Fruit fly (Drosophila melanogaster) whole organism: ENCODE results near the gene CG15212.

Experiments
- CG8478 ChIP-seq: fragments of >200 bp; optimal IDR thresholded peaks from 2 replicates; lab custom pipeline; 2018; ENCODE audit warnings: inconsistent platforms
- Dll ChIP-seq: fragments of >200 bp; optimal IDR thresholded peaks from 2 replicates; lab custom pipeline; 2017
- EcR ChIP-seq, 2 experiments: fragments of >200 bp; optimal IDR thresholded peaks; 2 replicates each; lab custom pipeline; 2017; ENCODE audit warnings: missing biosample characterization in 2 of 2, missing genetic modification characterization in 2 of 2, missing genetic modification reagents in 2 of 2
- pan ChIP-seq: fragments of >200 bp; optimal IDR thresholded peaks from 2 replicates; lab custom pipeline; 2017
- psq ChIP-seq: fragments of >200 bp; optimal IDR thresholded peaks from 2 replicates; lab custom pipeline; 2017
- usp ChIP-seq: fragments of >200 bp; optimal IDR thresholded peaks from 2 replicates; lab custom pipeline; 2017; ENCODE audit warnings: missing biosample characterization, missing genetic modification characterization, mixed read lengths

Gene CG15212

DNA sequence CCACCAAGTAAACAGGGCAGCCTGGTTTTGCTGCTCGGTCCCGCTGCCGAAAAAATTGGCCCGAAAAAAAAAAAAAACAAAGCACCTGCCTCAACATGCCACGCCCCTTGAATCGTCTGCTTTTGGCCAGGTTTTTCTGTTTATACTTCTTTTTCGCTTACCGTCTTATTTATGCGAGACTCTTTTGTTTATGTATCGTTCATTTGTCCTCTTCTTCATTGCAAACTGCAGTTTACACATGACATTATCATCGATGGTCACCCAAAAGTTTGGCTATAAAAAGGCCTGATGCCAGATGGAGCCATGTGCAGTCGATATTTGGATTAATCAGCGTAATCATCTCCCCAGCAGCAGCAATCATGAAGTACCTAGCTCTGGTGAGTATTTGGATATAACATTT is at the start of gene CG15212:
TSS of gene CG15212 (plus strand) at position 301 of the 400 bp plus-strand sequence.
- TF ChIP-seq pan (lab: Kevin White, UChicago) (no peak), usp (GFP tag; lab: Kevin White, UChicago) (no peak), psq (no peak), EcR (GFP tag; optimal IDR thresholded peaks at IDR 0.05; lab: Kevin White, UChicago) (no peak), Dll (lab: Kevin White, UChicago) (no peak), CG8478 (lab: Kevin White, UChicago) (no peak)

- no peak for TF ChIP-seq CG8478 (lab: Kevin White, UChicago)
- no peak for TF ChIP-seq Dll (lab: Kevin White, UChicago)
- TF ChIP-seq EcR (GFP tag; optimal IDR thresholded peaks at IDR 0.05; lab: Kevin White, UChicago): no peak
- TF ChIP-seq usp (GFP tag; lab: Kevin White, UChicago): no peak
- no peak for TF ChIP-seq pan (lab: Kevin White, UChicago)
- no peak for TF ChIP-seq psq
These were observed 34.7 kb upstream of the CG15212 start for dm6 chr3L:5096674-5097073.

- no peak for TF ChIP-seq psq
- no peak for TF ChIP-seq usp (GFP tag; lab: Kevin White, UChicago)
- TF ChIP-seq pan (lab: Kevin White, UChicago): no peak
- TF ChIP-seq Dll (lab: Kevin White, UChicago): no peak
- TF ChIP-seq EcR (GFP tag; optimal IDR thresholded peaks at IDR 0.05; lab: Kevin White, UChicago): no peak
- no peak for TF ChIP-seq CG8478 (lab: Kevin White, UChicago)
These were observed 29.3 kb upstream of the CG15212 start for dm6 chr3L:5102050-5102449.

dm6 chr3L:5125202-5125601 is 6.1 kb upstream of the CG15212 start:
- TF ChIP-seq psq (no peak), usp (GFP tag; lab: Kevin White, UChicago) (no peak), EcR (GFP tag; optimal IDR thresholded peaks at IDR 0.05; lab: Kevin White, UChicago) (no peak), pan (lab: Kevin White, UChicago) (no peak), Dll (lab: Kevin White, UChicago) (no peak), CG8478 (lab: Kevin White, UChicago) (no peak)

- TF ChIP-seq EcR (GFP tag; optimal IDR thresholded peaks at IDR 0.05; lab: Kevin White, UChicago): no peak
- no peak for TF ChIP-seq usp (GFP tag; lab: Kevin White, UChicago)
- TF ChIP-seq Dll (lab: Kevin White, UChicago): no peak
- no peak for TF ChIP-seq pan (lab: Kevin White, UChicago)
- TF ChIP-seq CG8478 (lab: Kevin White, UChicago): no peak
- no peak for TF ChIP-seq psq
These were observed 3.7 kb upstream of the CG15212 start for dm6 chr3L:5127609-5128008.

dm6 chr3L:5128214-5128613 is 3.1 kb upstream of the CG15212 start:
- no peak for TF ChIP-seq Dll (lab: Kevin White, UChicago)
- no peak for TF ChIP-seq pan (lab: Kevin White, UChicago)
- no peak for TF ChIP-seq CG8478 (lab: Kevin White, UChicago)
- no peak for TF ChIP-seq EcR (GFP tag; optimal IDR thresholded peaks at IDR 0.05; lab: Kevin White, UChicago)
- TF ChIP-seq usp (GFP tag; lab: Kevin White, UChicago): no peak
- no peak for TF ChIP-seq psq

- TF ChIP-seq usp (GFP tag; lab: Kevin White, UChicago): no peak
- TF ChIP-seq EcR (GFP tag; optimal IDR thresholded peaks at IDR 0.05; lab: Kevin White, UChicago): no peak
- TF ChIP-seq psq: no peak
- no peak for TF ChIP-seq Dll (lab: Kevin White, UChicago)
- TF ChIP-seq CG8478 (lab: Kevin White, UChicago): no peak
- TF ChIP-seq pan (lab: Kevin White, UChicago): no peak
These were observed 2.1 kb upstream of the CG15212 start, which contains the start of gene CG4597 for dm6 chr3L:5129199-5129598. CG4597 (plus strand) TSS chr3L:5129499.

DNA sequence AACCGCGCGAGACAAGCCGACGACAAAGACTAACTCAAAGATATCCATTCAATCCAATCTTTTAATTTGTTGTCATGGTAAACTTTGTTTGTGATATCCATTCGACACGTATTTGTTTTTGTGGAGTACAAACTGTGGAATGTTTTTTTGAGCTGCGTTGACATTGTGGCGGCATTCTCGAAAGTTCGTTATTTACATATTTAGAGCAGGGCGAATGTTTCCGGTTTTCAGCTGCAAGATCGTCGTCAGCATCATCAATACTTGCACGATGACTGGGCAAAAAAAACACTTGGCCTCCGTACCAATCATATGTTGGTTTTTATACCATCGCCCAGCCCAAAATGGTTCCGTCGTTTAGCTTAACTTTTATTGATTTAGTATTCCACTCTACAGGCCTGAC is 837 bp upstream of the CG15212 start:
- no peak for TF ChIP-seq pan (lab: Kevin White, UChicago)

DNA sequence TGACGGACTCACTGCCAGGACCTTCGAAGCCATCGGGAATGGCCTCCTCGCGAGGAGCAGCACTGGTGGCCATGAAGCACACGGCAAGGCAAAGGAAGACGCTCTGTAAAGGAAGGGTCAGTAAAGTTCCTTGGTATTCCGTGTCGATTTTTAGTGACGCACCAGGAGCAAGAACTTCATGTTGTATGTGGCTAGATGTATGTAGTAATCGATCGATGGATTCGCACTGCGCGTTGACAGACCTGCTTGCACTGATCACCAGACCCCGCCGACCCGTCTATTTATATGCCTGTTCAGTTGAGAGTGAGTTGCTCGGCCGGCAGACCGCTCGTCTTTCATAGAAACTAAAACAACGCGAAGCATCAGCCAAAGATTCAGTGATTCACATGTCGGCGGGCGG is 1.6 kb downstream of the CG15212 start, which contains the start of gene CG15213:
TSS of gene CG15213 (minus strand) at position 255 of the 400 bp plus-strand sequence.
- TF ChIP-seq EcR (GFP tag; optimal IDR thresholded peaks at IDR 0.05; lab: Kevin White, UChicago): no peak
- no peak for TF ChIP-seq usp (GFP tag; lab: Kevin White, UChicago)
- no peak for TF ChIP-seq pan (lab: Kevin White, UChicago)
- TF ChIP-seq psq: no peak
- no peak for TF ChIP-seq CG8478 (lab: Kevin White, UChicago)
- no peak for TF ChIP-seq Dll (lab: Kevin White, UChicago)

dm6 chr3L:5133704-5134430 is 2.5 kb downstream of the CG15212 start, which contains the start of gene Yod1:
Yod1 (plus strand) TSS chr3L:5133871.
- TF ChIP-seq pan (lab: Kevin White, UChicago): no peak
- no peak for TF ChIP-seq psq
- TF ChIP-seq EcR (GFP tag; optimal IDR thresholded peaks at IDR 0.05; lab: Kevin White, UChicago): no peak
- TF ChIP-seq usp (GFP tag; lab: Kevin White, UChicago): no peak
- TF ChIP-seq CG8478 (lab: Kevin White, UChicago): no peak
- TF ChIP-seq Dll (lab: Kevin White, UChicago): no peak

dm6 chr3L:5136123-5136522 is 4.8 kb downstream of the CG15212 start, which contains the start of the genes CG10674 and CG4611:
CG10674 (minus strand) TSS chr3L:5136292.
CG4611 (plus strand) TSS chr3L:5136376.
- TF ChIP-seq psq: no peak
- TF ChIP-seq EcR (GFP tag; optimal IDR thresholded peaks at IDR 0.05; lab: Kevin White, UChicago): no peak
- no peak for TF ChIP-seq CG8478 (lab: Kevin White, UChicago)
- no peak for TF ChIP-seq usp (GFP tag; lab: Kevin White, UChicago)
- TF ChIP-seq Dll (lab: Kevin White, UChicago): no peak
- TF ChIP-seq pan (lab: Kevin White, UChicago): no peak

DNA sequence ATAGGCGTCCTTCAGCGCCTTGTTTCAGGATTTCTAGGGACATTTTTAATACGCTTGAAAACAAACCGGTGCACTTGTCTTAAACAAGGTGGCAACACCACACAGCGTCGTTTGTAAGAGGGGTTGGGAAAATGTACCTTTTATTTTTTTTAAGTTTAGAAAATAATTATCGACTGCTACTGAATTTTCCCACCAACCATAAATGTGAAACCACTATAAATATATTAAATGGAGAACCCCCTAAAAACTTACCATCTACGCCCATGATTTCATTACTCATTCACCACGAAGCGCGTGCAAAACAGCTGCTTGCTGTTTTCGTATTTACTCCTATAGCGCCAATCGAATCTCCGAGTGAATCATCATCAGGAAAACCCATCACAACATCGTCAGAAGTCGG is 8.0 kb downstream of the CG15212 start, which contains the start of the genes Tcs5 and CHMP2B:
TSS of gene Tcs5 (minus strand) at position 84 of the 400 bp plus-strand sequence.
TSS of gene CHMP2B (plus strand) at position 308 of the 400 bp plus-strand sequence.
- TF ChIP-seq Dll (lab: Kevin White, UChicago) (no peak), CG8478 (lab: Kevin White, UChicago) (no peak), EcR (GFP tag; optimal IDR thresholded peaks at IDR 0.05; lab: Kevin White, UChicago) (no peak), usp (GFP tag; lab: Kevin White, UChicago) (no peak), psq (no peak), pan (lab: Kevin White, UChicago) (no peak)
